Worm (Caenorhabditis elegans): Measurements from ENCODE around the gene srh-303.

The srh-303 gene

ce11 chrV:17800538-17800937 is 30.9 kb upstream of the srh-303 start, which contains the start of gene srh-287:
Gene srh-287, plus strand, starts transcription at chrV:17800838.
- no peak for TF ChIP-seq ZK546.5 (tag; optimal IDR thresholded peaks at IDR 0.05)
- no peak for TF ChIP-seq lin-11 (tag; optimal IDR thresholded peaks at IDR 0.05)
- no peak for TF ChIP-seq skn-1 (tag; optimal IDR thresholded peaks at IDR 0.05)

ce11 chrV:17802519-17802918 is 28.9 kb upstream of the srh-303 start, which contains the start of the genes Y94A7B.11 and srh-292:
Gene Y94A7B.11, minus strand, starts transcription at chrV:17802619.
Gene srh-292, plus strand, starts transcription at chrV:17802769.
- TF ChIP-seq nhr-6 (tag; optimal IDR thresholded peaks at IDR 0.05) (no peak), blmp-1 (tag; optimal IDR thresholded peaks at IDR 0.05; ENCODE audit: insufficient read depth) (no peak), gmeb-1 (tag; optimal IDR thresholded peaks at IDR 0.05) (no peak), fos-1 (tag; optimal IDR thresholded peaks at IDR 0.05) (no peak), C34F6.9 (tag; optimal IDR thresholded peaks at IDR 0.05) (no peak), lin-13 (GFP tag; optimal IDR thresholded peaks at IDR 0.05) (no peak), nhr-237 (tag; optimal IDR thresholded peaks at IDR 0.05) (no peak), snpc-4 (tag; optimal IDR thresholded peaks at IDR 0.05) (no peak), ztf-1 (GFP tag; conservative IDR thresholded peaks at IDR 0.05) (no peak), sem-4 (tag; optimal IDR thresholded peaks at IDR 0.05) (no peak), ztf-11 (tag; optimal IDR thresholded peaks at IDR 0.05) (no peak), dmd-4 (tag; optimal IDR thresholded peaks at IDR 0.05) (no peak), egl-27 (tag; optimal IDR thresholded peaks at IDR 0.05) (no peak), sma-3 (GFP tag; optimal IDR thresholded peaks at IDR 0.05) (no peak), R02D3.7 (tag; optimal IDR thresholded peaks at IDR 0.05) (no peak), unc-55 (GFP tag; optimal IDR thresholded peaks at IDR 0.05) (no peak), zag-1 (tag; optimal IDR thresholded peaks at IDR 0.05) (no peak), crh-2 (tag; optimal IDR thresholded peaks at IDR 0.05) (no peak), alr-1 (tag; optimal IDR thresholded peaks at IDR 0.05) (no peak)

DNA sequence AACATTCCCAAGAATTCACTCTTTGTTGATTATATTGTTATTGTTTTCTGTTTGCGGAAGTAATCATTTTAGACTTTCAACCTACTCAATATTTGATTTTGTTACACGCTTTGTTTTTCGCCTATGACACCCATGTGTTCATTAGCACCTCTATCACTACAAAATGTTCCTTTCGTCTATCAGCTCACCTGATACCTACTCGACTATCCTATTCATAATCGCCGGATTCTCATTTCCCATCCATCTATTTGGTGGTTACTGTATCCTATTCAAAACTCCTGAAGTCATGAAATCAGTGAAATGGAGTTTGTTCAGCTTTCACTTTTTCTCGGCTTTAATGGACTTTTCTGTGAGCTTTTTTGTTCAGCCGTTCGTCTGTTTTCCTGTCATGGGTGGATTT is 26.1 kb upstream of the srh-303 start, which contains the start of gene srh-291:
Gene srh-291, plus strand, starts transcription at position 301 of the 400 bp plus-strand sequence.
- TF ChIP-seq ceh-82 (tag; optimal IDR thresholded peaks at IDR 0.05) (no peak), nhr-77 (tag; optimal IDR thresholded peaks at IDR 0.05) (no peak), lin-39 (tag; optimal IDR thresholded peaks at IDR 0.05) (no peak), sma-9 (GFP tag; optimal IDR thresholded peaks at IDR 0.05) (no peak), sma-9 (tag; optimal IDR thresholded peaks at IDR 0.05) (no peak), gmeb-1 (tag; optimal IDR thresholded peaks at IDR 0.05) (no peak), crh-2 (tag; optimal IDR thresholded peaks at IDR 0.05) (no peak), ceh-16 (tag; optimal IDR thresholded peaks at IDR 0.05) (no peak), elt-3 (tag; optimal IDR thresholded peaks at IDR 0.05) (no peak), unc-39 (tag; optimal IDR thresholded peaks at IDR 0.05) (no peak), zag-1 (tag; optimal IDR thresholded peaks at IDR 0.05) (no peak), nhr-6 (tag; optimal IDR thresholded peaks at IDR 0.05) (no peak), blmp-1 (tag; optimal IDR thresholded peaks at IDR 0.05; ENCODE audit: insufficient read depth) (no peak), ztf-4 (tag; optimal IDR thresholded peaks at IDR 0.05) (no peak)

ce11 chrV:17810053-17810452 is 21.4 kb upstream of the srh-303 start, which contains the start of gene srh-296:
Gene srh-296, plus strand, starts transcription at chrV:17810353.
- TF ChIP-seq ztf-4 (tag; optimal IDR thresholded peaks at IDR 0.05) = no peak
- no peak for TF ChIP-seq crh-2 (tag; optimal IDR thresholded peaks at IDR 0.05)
- no peak for TF ChIP-seq nhr-237 (tag; optimal IDR thresholded peaks at IDR 0.05)
- TF ChIP-seq mdl-1 (tag; optimal IDR thresholded peaks at IDR 0.05) = no peak
- TF ChIP-seq nhr-21 (tag; optimal IDR thresholded peaks at IDR 0.05) = no peak
- TF ChIP-seq unc-62 (GFP tag; optimal IDR thresholded peaks at IDR 0.05) = no peak
- TF ChIP-seq zag-1 (tag; optimal IDR thresholded peaks at IDR 0.05) = no peak
- TF ChIP-seq sma-9 (GFP tag; optimal IDR thresholded peaks at IDR 0.05) = no peak
- TF ChIP-seq sma-9 (tag; optimal IDR thresholded peaks at IDR 0.05) = no peak
- TF ChIP-seq dmd-4 (tag; optimal IDR thresholded peaks at IDR 0.05) = no peak

DNA sequence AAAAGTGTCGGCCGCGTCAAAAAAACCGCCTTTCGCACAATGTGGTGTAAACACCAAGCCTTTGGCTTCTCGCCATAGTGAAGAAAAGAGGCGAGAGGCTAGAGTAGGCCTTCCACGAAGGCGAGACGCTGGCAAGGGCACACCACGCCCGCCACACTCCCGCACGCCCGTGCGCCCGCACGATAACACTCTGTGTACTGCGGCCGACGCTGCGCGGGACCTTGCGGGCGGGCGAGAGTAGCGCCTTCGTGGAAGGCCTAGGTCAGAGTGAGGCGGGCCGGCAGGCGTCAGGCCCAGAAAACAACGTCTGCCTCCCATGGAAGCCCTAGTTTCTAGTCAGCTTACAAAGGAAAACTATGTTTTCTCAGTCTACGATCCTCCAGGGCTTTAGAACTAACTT is 19.3 kb upstream of the srh-303 start:
- TF ChIP-seq unc-62 (GFP tag; optimal IDR thresholded peaks at IDR 0.05) (no peak), crh-2 (tag; optimal IDR thresholded peaks at IDR 0.05) (no peak), nhr-21 (tag; optimal IDR thresholded peaks at IDR 0.05) (no peak), C34F6.9 (tag; optimal IDR thresholded peaks at IDR 0.05) (no peak), elt-1 (tag; optimal IDR thresholded peaks at IDR 0.05) (no peak), nhr-11 (tag; optimal IDR thresholded peaks at IDR 0.05) (no peak), fos-1 (tag; optimal IDR thresholded peaks at IDR 0.05) (no peak), ztf-4 (tag; optimal IDR thresholded peaks at IDR 0.05) (no peak)
